Worm (Caenorhabditis elegans): ENCODE data around the gene math-9.
A peak's percentile ranks its signal among the peaks of the same experiment; 100 is the strongest.

The math-9 gene

DNA sequence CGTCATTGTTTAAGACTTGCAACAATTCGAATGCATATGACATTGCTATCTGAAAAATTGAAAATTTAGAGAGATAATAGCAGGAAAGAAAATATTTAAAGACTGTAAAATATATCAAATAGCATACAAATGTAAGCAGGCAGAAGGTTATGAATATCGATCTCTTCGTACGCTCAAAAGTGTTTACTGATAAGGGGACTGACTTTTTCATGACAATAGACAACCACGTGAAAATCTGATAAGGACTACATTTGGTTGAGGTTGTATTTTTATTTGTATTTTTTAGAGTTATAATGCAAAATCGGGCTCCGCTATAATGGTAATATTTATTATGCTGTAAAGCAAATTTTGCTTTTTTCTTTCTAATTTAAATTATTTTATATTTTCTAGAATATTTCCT, 47.7 kb downstream of the math-9 start, which contains the start of the genes C52E2.5 and C52E2.4:
Gene C52E2.5, minus strand, starts transcription at position 43 of the 400 bp plus-strand sequence.
Gene C52E2.4, plus strand, starts transcription at position 252 of the 400 bp plus-strand sequence.
- TF ChIP-seq nhr-25 (tag; optimal IDR thresholded peaks at IDR 0.05) (no peak), pha-4 (tag; optimal IDR thresholded peaks at IDR 0.05) (peak; percentile 73), skn-1 (tag; optimal IDR thresholded peaks at IDR 0.05) (peak; percentile 17), ama-1 (optimal IDR thresholded peaks at IDR 0.05) (no peak), jun-1 (tag; optimal IDR thresholded peaks at IDR 0.05) (peak; percentile 20), elt-2 (tag; optimal IDR thresholded peaks at IDR 0.05) (peak; percentile 94)
